Worm (Caenorhabditis elegans) whole organism, young adult: ENCODE measurements around the gene ZK380.4.

Experiments used
- Y79H2A.3 ChIP-seq: fragments of 200-800 bp; sonication (Bioruptor generic); conservative IDR thresholded peaks from 2 replicates; pipeline ENCODE4 v1.3.6; 2022; ENCODE audit warnings: missing genetic modification reagents, missing genetic modification characterization, missing compliant biosample characterization
- ccch-3 ChIP-seq: fragments of 200-800 bp; sonication (Bioruptor generic); optimal IDR thresholded peaks from 2 replicates; lab custom pipeline; 2018; ENCODE audit warnings: mild to moderate bottlenecking, missing genetic modification characterization, missing compliant biosample characterization
- ceh-91 ChIP-seq: fragments of 200-800 bp; sonication (Bioruptor generic); IDR thresholded peaks from 2 replicates; pipeline ENCODE4 v1.3.6; 2022; ENCODE audit warnings: missing genetic modification reagents, missing genetic modification characterization, missing compliant biosample characterization
- ets-4 ChIP-seq: fragments of 200-800 bp; sonication (Bioruptor generic); optimal IDR thresholded peaks from 2 replicates; lab custom pipeline; 2018; ENCODE audit warnings: mild to moderate bottlenecking, missing genetic modification characterization, missing compliant biosample characterization
- lin-54 ChIP-seq: fragments of 200-800 bp; sonication (Bioruptor generic); optimal IDR thresholded peaks from 2 replicates; lab custom pipeline; 2018; ENCODE audit warnings: mild to moderate bottlenecking, missing genetic modification characterization, missing compliant biosample characterization
- madf-10 ChIP-seq: sonication (generic microtip); optimal IDR thresholded peaks from 2 replicates; lab custom pipeline; 2016; ENCODE audit warnings: mild to moderate bottlenecking, missing genetic modification characterization, missing compliant biosample characterization
- madf-3 ChIP-seq: fragments of 200-800 bp; sonication (Bioruptor generic); IDR thresholded peaks from 2 replicates; pipeline ENCODE4 v1.3.6; 2022; ENCODE audit warnings: missing genetic modification reagents, missing genetic modification characterization, missing compliant biosample characterization
- mxl-1 ChIP-seq: sonication (generic microtip); optimal IDR thresholded peaks from 2 replicates; lab custom pipeline; 2016; ENCODE audit warnings: missing genetic modification characterization, missing compliant biosample characterization
- nhr-120 ChIP-seq: fragments of 200-800 bp; sonication (Bioruptor generic); IDR thresholded peaks from 2 replicates; pipeline ENCODE4 v1.3.6; 2022; ENCODE audit warnings: missing genetic modification characterization, missing compliant biosample characterization
- repo-1 ChIP-seq: sonication (generic microtip); optimal IDR thresholded peaks from 2 replicates; lab custom pipeline; 2017; ENCODE audit warnings: mild to moderate bottlenecking, missing genetic modification characterization, missing compliant biosample characterization
- snpc-4 ChIP-seq, 5 experiments: fragments of 150-350 bp in 1 of 5; sonication (generic microtip) in 4 of 5; optimal IDR thresholded peaks; 2 replicates each; lab custom pipeline; 2014 to 2018; ENCODE audit warnings: missing genetic modification characterization in 5 of 5, missing biosample characterization in 3 of 5, antibody characterized with exemption in 2 of 5, mild to moderate bottlenecking in 2 of 5, missing compliant biosample characterization in 2 of 5, missing genotype in 2 of 5, moderate library complexity in 2 of 5, missing genetic modification reagents in 1 of 5
- unc-130 ChIP-seq: sonication (generic microtip); optimal IDR thresholded peaks from 2 replicates; lab custom pipeline; 2016; ENCODE audit warnings: missing genetic modification reagents, missing genetic modification characterization, missing compliant biosample characterization
- unc-62 ChIP-seq: fragments of 150-350 bp; optimal IDR thresholded peaks from 2 replicates; lab custom pipeline; 2014; ENCODE audit warnings: missing biosample characterization, missing genetic modification reagents, missing genetic modification characterization
- ztf-18 ChIP-seq: sonication (generic microtip); optimal IDR thresholded peaks from 2 replicates; lab custom pipeline; 2016; ENCODE audit warnings: missing genotype, mild to moderate bottlenecking, missing genetic modification characterization, missing compliant biosample characterization

- TF ChIP-seq unc-130 (GFP tag; lab: Kevin White, UChicago) = no peak
- no peak for TF ChIP-seq mxl-1 (tag; lab: Kevin White, UChicago)
- no peak for TF ChIP-seq ztf-18 (tag; lab: Kevin White, UChicago)
- no peak for TF ChIP-seq nhr-120 (GFP tag; lab: Robert Waterston, UW)
- TF ChIP-seq ets-4 (GFP tag; lab: Kevin White, UChicago) = no peak
- no peak for TF ChIP-seq unc-62 (GFP tag; lab: Kevin White, UChicago)
- TF ChIP-seq madf-10 (tag; lab: Kevin White, UChicago) = no peak
- TF ChIP-seq snpc-4 (GFP tag; optimal IDR thresholded peaks at IDR 0.05; lab: Kevin White, UChicago) = no peak
- no peak for TF ChIP-seq snpc-4 (tag; optimal IDR thresholded peaks at IDR 0.05; lab: Kevin White, UChicago)
- TF ChIP-seq ceh-91 (GFP tag; lab: Robert Waterston, UW) = no peak
- no peak for TF ChIP-seq repo-1 (tag; lab: Kevin White, UChicago)
- no peak for TF ChIP-seq madf-3 (GFP tag; lab: Robert Waterston, UW)
- TF ChIP-seq lin-54 = no peak
- no peak for TF ChIP-seq ccch-3
- TF ChIP-seq Y79H2A.3 (GFP tag; lab: Robert Waterston, UW) = no peak
These were observed 47.2 kb downstream of the ZK380.4 start, which contains the start of gene H11E01.3 for ce11 chrX:1604606-1605005.
